Worm (Caenorhabditis elegans) whole organism, young adult: Measurements from ENCODE around the gene F25D1.3.

Source experiments
- B0035.1 ChIP-seq: sonication (generic microtip); optimal IDR thresholded peaks from 2 replicates; lab custom pipeline; 2016; ENCODE audit warnings: missing genetic modification characterization, mild to moderate bottlenecking, missing compliant biosample characterization, missing genotype, missing genetic modification reagents
- D2030.7 ChIP-seq: fragments of 200-800 bp; sonication (Bioruptor generic); IDR thresholded peaks from 2 replicates; pipeline ENCODE4 v1.3.6; 2022; ENCODE audit warnings: missing genetic modification reagents, missing genetic modification characterization, missing compliant biosample characterization
- T26A5.8 ChIP-seq: sonication (generic microtip); optimal IDR thresholded peaks from 2 replicates; lab custom pipeline; 2016; ENCODE audit warnings: missing genetic modification characterization, missing compliant biosample characterization
- ama-1 ChIP-seq, 3 experiments: fragments of 150-350 bp in 1 of 3; sonication (generic microtip) in 2 of 3; optimal IDR thresholded peaks; 2 replicates each; lab custom pipeline; 2014 to 2018; ENCODE audit warnings: missing biosample characterization in 2 of 3, missing genetic modification characterization in 2 of 3, missing genetic modification reagents in 2 of 3
- bed-2 ChIP-seq: fragments of 200-800 bp; sonication (Bioruptor generic); IDR thresholded peaks from 2 replicates; pipeline ENCODE4 v1.3.6; 2022; ENCODE audit warnings: missing genetic modification reagents, missing genetic modification characterization, missing compliant biosample characterization
- lin-35 ChIP-seq, 3 experiments: fragments of 150-350 bp in 2 of 3; sonication (generic microtip) in 1 of 3; optimal IDR thresholded peaks; 2 replicates each; lab custom pipeline; 2014 to 2018; ENCODE audit warnings: missing biosample characterization in 3 of 3, missing genetic modification characterization in 3 of 3, missing genetic modification reagents in 3 of 3
- mel-28 ChIP-seq: sonication (generic microtip); optimal IDR thresholded peaks from 2 replicates; lab custom pipeline; 2016; ENCODE audit warnings: borderline replicate concordance, mild to moderate bottlenecking, missing genetic modification characterization, missing compliant biosample characterization
- snpc-1.3 ChIP-seq: sonication (generic microtip); optimal IDR thresholded peaks from 2 replicates; lab custom pipeline; 2017; ENCODE audit warnings: missing genetic modification characterization, mild to moderate bottlenecking, missing compliant biosample characterization, antibody characterized with exemption, moderate library complexity, missing genotype, missing genetic modification reagents; ENCODE audit not compliant: insufficient read depth
- sptf-2 ChIP-seq: fragments of 200-800 bp; sonication (Bioruptor generic); optimal IDR thresholded peaks from 2 replicates; lab custom pipeline; 2018; ENCODE audit warnings: mild to moderate bottlenecking, missing genetic modification characterization, missing compliant biosample characterization
- tlf-1 ChIP-seq: fragments of 200-800 bp; sonication (Bioruptor generic); optimal IDR thresholded peaks from 2 replicates; lab custom pipeline; 2018; ENCODE audit warnings: mild to moderate bottlenecking, missing genetic modification characterization, missing compliant biosample characterization
- ztf-18 ChIP-seq: sonication (generic microtip); optimal IDR thresholded peaks from 2 replicates; lab custom pipeline; 2016; ENCODE audit warnings: missing genotype, mild to moderate bottlenecking, missing genetic modification characterization, missing compliant biosample characterization

DNA sequence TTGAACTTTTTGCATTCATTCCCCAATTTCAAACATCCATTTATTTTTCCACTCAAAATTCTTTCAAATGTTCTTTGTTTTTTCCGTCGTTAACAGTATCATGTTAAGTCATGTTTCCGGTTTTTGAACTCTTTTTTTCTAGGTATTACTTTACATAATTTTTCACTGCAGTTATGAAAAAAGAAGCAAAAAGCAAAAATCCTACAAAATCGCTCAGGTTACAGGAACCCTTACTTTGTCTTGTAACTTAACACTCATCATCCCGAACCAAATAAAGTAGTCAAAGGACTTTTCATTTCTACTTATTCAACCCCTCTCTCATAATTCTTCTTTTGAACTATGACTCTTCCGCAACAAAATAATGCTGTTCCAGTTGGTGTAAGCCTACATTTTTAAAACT lies 37.1 kb upstream of the F25D1.3 start, which contains the start of gene aqp-5:
- no peak for TF ChIP-seq tlf-1 (GFP tag; lab: Kevin White, UChicago)
- no peak for TF ChIP-seq bed-2 (GFP tag; lab: Robert Waterston, UW)
- TF ChIP-seq snpc-1.3 (tag; lab: Kevin White, UChicago), result no peak
- TF ChIP-seq mel-28 (tag; lab: Kevin White, UChicago), result no peak
- TF ChIP-seq T26A5.8 (tag; lab: Kevin White, UChicago), result no peak
- TF ChIP-seq B0035.1 (tag; lab: Kevin White, UChicago), result no peak
- TF ChIP-seq ama-1 (optimal IDR thresholded peaks at IDR 0.05; lab: Kevin White, UChicago), result no peak
- TF ChIP-seq ama-1 (GFP tag; optimal IDR thresholded peaks at IDR 0.05; lab: Kevin White, UChicago), result no peak
- TF ChIP-seq D2030.7 (GFP tag; lab: Robert Waterston, UW), result no peak
- TF ChIP-seq sptf-2, result no peak
- TF ChIP-seq lin-35 (GFP tag; optimal IDR thresholded peaks at IDR 0.05; lab: Kevin White, UChicago), result no peak
- TF ChIP-seq ztf-18, result no peak
